Worm (Caenorhabditis elegans): ENCODE results near the gene irld-8.

DNA sequence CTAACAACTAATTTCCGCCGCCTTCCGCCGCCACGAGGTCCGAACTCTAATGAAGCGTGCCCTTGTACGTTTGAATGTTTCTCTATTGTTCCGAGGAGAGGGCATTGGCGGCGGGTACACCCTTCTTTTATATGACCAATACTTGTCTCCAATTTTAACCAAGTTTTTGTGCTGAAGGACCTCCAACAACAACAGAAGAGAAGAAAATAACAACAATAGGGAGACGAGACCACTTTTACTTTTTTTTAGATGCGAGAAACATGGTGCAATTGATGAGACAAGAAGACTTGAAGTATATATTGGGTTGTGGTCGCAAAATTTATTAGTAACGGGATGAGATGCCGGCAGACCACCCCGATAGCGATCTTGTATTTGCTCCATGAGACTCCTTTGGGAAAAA, 44.6 kb upstream of the irld-8 start:
- TF ChIP-seq bed-2 (GFP tag; IDR thresholded peaks at IDR 0.05): no peak
- no peak for TF ChIP-seq C06A6.2 (GFP tag; conservative IDR thresholded peaks at IDR 0.05)
- TF ChIP-seq pha-4 (tag; optimal IDR thresholded peaks at IDR 0.05): no peak
